Worm (Caenorhabditis elegans): ENCODE measurements around the gene unc-44.

The unc-44 gene

ce11 chrIV:5967035-5967499, 8.3 kb upstream of the unc-44 start (continued):
- TF ChIP-seq irx-1 (tag; optimal IDR thresholded peaks at IDR 0.05) (peak; percentile 74), Y116A8C.19 (tag; optimal IDR thresholded peaks at IDR 0.05; ENCODE audit: borderline replicate concordance) (no peak), xbp-1 (tag; optimal IDR thresholded peaks at IDR 0.05) (peak; percentile 51), ama-1 (optimal IDR thresholded peaks at IDR 0.05) (no peak)

- TF ChIP-seq efl-1 (optimal IDR thresholded peaks at IDR 0.05) (no peak), efl-1 (GFP tag; optimal IDR thresholded peaks at IDR 0.05 in 1 of 2) (no peak), ztf-11 (tag; optimal IDR thresholded peaks at IDR 0.05) (peak in 1 of 2 experiments; percentile 20)
Observed at ce11 chrIV:5970526-5970925, 4.8 kb upstream of the unc-44 start.

- TF ChIP-seq jun-1 (tag; optimal IDR thresholded peaks at IDR 0.05), result no peak
- TF ChIP-seq Y116A8C.19 (tag; optimal IDR thresholded peaks at IDR 0.05; ENCODE audit: borderline replicate concordance), result no peak
- TF ChIP-seq ceh-63 (GFP tag; optimal IDR thresholded peaks at IDR 0.05), result no peak
- TF ChIP-seq xbp-1 (tag; optimal IDR thresholded peaks at IDR 0.05), result peak; percentile 47
- no peak for TF ChIP-seq hlh-17 (GFP tag; optimal IDR thresholded peaks at IDR 0.05; ENCODE audit: borderline replicate concordance)
- TF ChIP-seq nhr-84 (tag; optimal IDR thresholded peaks at IDR 0.05), result no peak
- no peak for TF ChIP-seq nhr-77 (tag; optimal IDR thresholded peaks at IDR 0.05)
- no peak for TF ChIP-seq pqm-1 (tag; optimal IDR thresholded peaks at IDR 0.05)
- TF ChIP-seq elt-2 (tag; optimal IDR thresholded peaks at IDR 0.05), result no peak
- no peak for TF ChIP-seq nhr-85 (tag)
- TF ChIP-seq unc-98 (GFP tag; IDR thresholded peaks at IDR 0.05), result no peak
- no peak for TF ChIP-seq ces-1 (GFP tag; optimal IDR thresholded peaks at IDR 0.05)
- TF ChIP-seq ceh-88 (GFP tag; IDR thresholded peaks at IDR 0.05), result no peak
- TF ChIP-seq mab-9 (GFP tag; IDR thresholded peaks at IDR 0.05), result no peak
- no peak for TF ChIP-seq alr-1 (tag; optimal IDR thresholded peaks at IDR 0.05; ENCODE audit: borderline replicate concordance)
- peak; percentile 68 for TF ChIP-seq fkh-8 (tag; optimal IDR thresholded peaks at IDR 0.05)
- no peak for TF ChIP-seq ama-1 (optimal IDR thresholded peaks at IDR 0.05)
- TF ChIP-seq skn-1 (tag; optimal IDR thresholded peaks at IDR 0.05), result peak; percentile 8
- TF ChIP-seq pag-3 (tag; optimal IDR thresholded peaks at IDR 0.05; ENCODE audit: borderline replicate concordance, insufficient read depth), result peak; percentile 94
- no peak for TF ChIP-seq lin-39 (tag; optimal IDR thresholded peaks at IDR 0.05)
- peak; percentile 60 for TF ChIP-seq snu-23 (GFP tag; optimal IDR thresholded peaks at IDR 0.05)
- TF ChIP-seq mdl-1 (tag; optimal IDR thresholded peaks at IDR 0.05), result peak in 1 of 2 experiments; percentile 3
- no peak for TF ChIP-seq unc-130 (tag; optimal IDR thresholded peaks at IDR 0.05)
- no peak for TF ChIP-seq ceh-90 (tag; optimal IDR thresholded peaks at IDR 0.05)
- TF ChIP-seq swsn-7 (tag; optimal IDR thresholded peaks at IDR 0.05), result peak; percentile 62
- TF ChIP-seq nhr-90 (tag; optimal IDR thresholded peaks at IDR 0.05; ENCODE audit: poor library complexity), result no peak
- TF ChIP-seq fkh-10 (GFP tag; optimal IDR thresholded peaks at IDR 0.05), result peak; percentile 83
- TF ChIP-seq aha-1 (tag; optimal IDR thresholded peaks at IDR 0.05), result no peak
- TF ChIP-seq ceh-82 (tag; optimal IDR thresholded peaks at IDR 0.05), result peak in 1 of 3 experiments; percentile 61
- no peak for TF ChIP-seq tlp-1 (tag; optimal IDR thresholded peaks at IDR 0.05)
- peak; percentile 37 for TF ChIP-seq nhr-19 (GFP tag; conservative IDR thresholded peaks at IDR 0.05)
- no peak for TF ChIP-seq sox-4 (tag; optimal IDR thresholded peaks at IDR 0.05)
- no peak for TF ChIP-seq unc-62 (GFP tag; optimal IDR thresholded peaks at IDR 0.05)
- TF ChIP-seq mef-2 (tag; optimal IDR thresholded peaks at IDR 0.05), result peak; percentile 8
- TF ChIP-seq fkh-4 (tag; optimal IDR thresholded peaks at IDR 0.05; ENCODE audit: borderline replicate concordance), result peak; percentile 30
- TF ChIP-seq hpl-2 (GFP tag; optimal IDR thresholded peaks at IDR 0.05), result no peak
- TF ChIP-seq egl-13 (tag; optimal IDR thresholded peaks at IDR 0.05), result peak; percentile 35
- TF ChIP-seq mep-1 (tag; optimal IDR thresholded peaks at IDR 0.05), result peak; percentile 13
- TF ChIP-seq ztf-4 (tag; optimal IDR thresholded peaks at IDR 0.05), result peak; percentile 32
- no peak for TF ChIP-seq nhr-76 (tag; optimal IDR thresholded peaks at IDR 0.05)
- no peak for TF ChIP-seq efl-3 (GFP tag; optimal IDR thresholded peaks at IDR 0.05)
- no peak for TF ChIP-seq grh-1 (GFP tag; IDR thresholded peaks at IDR 0.05)
- peak; percentile 27 to 57 for TF ChIP-seq lsy-2 (tag; optimal IDR thresholded peaks at IDR 0.05)
- TF ChIP-seq unc-86 (tag; optimal IDR thresholded peaks at IDR 0.05), result peak; percentile 42
- no peak for TF ChIP-seq C04F5.9 (tag; optimal IDR thresholded peaks at IDR 0.05)
Observed at ce11 chrIV:5973947-5974495, 1.3 kb upstream of the unc-44 start.
